Worm (Caenorhabditis elegans): Measurements from ENCODE around the gene F56B3.11.
A peak's percentile ranks its signal among the peaks of the same experiment; 100 is the strongest.

F56B3.11 gene

ce11 chrIV:763377-764063 lies 32.9 kb downstream of the F56B3.11 start, which contains the start of gene col-103 (continued):
- TF ChIP-seq mdl-1 (tag; optimal IDR thresholded peaks at IDR 0.05), result peak in 1 of 2 experiments; percentile 1
- TF ChIP-seq mep-1 (tag; optimal IDR thresholded peaks at IDR 0.05), result peak; percentile 56
- TF ChIP-seq lin-13 (GFP tag; optimal IDR thresholded peaks at IDR 0.05), result no peak
- peak; percentile 19 for TF ChIP-seq nhr-77 (tag; optimal IDR thresholded peaks at IDR 0.05)
- TF ChIP-seq nhr-90 (tag; optimal IDR thresholded peaks at IDR 0.05; ENCODE audit: poor library complexity), result peak; percentile 32
- peak in 3 of 6 experiments; percentile 21 to 43 (median 24) for TF ChIP-seq elt-3 (tag; optimal IDR thresholded peaks at IDR 0.05)
- 0 out of 2 replicates have a peak, but pooled peaks have one; percentile 27 for TF ChIP-seq ets-5 (GFP tag; IDR thresholded peaks at IDR 0.05)
- no peak for TF ChIP-seq skn-1 (tag; optimal IDR thresholded peaks at IDR 0.05)
- TF ChIP-seq ama-1 (optimal IDR thresholded peaks at IDR 0.05), result peak; percentile 81
- TF ChIP-seq lin-39 (tag; optimal IDR thresholded peaks at IDR 0.05), result no peak

- TF ChIP-seq lir-3 (tag; optimal IDR thresholded peaks at IDR 0.05; ENCODE audit: poor library complexity), result no peak
- TF ChIP-seq hlh-17 (GFP tag; optimal IDR thresholded peaks at IDR 0.05; ENCODE audit: borderline replicate concordance), result no peak
- no peak for TF ChIP-seq vab-15 (tag; optimal IDR thresholded peaks at IDR 0.05)
- no peak for TF ChIP-seq F16B12.6 (tag; optimal IDR thresholded peaks at IDR 0.05)
- no peak for TF ChIP-seq fkh-10 (GFP tag; optimal IDR thresholded peaks at IDR 0.05)
- no peak for TF ChIP-seq lin-15B (tag; optimal IDR thresholded peaks at IDR 0.05)
- TF ChIP-seq efl-3 (GFP tag; optimal IDR thresholded peaks at IDR 0.05), result no peak
- TF ChIP-seq efl-1 (optimal IDR thresholded peaks at IDR 0.05), result no peak
- TF ChIP-seq efl-1 (GFP tag; optimal IDR thresholded peaks at IDR 0.05 in 1 of 2), result peak in 1 of 2 experiments; percentile 83
These were observed 33.6 kb downstream of the F56B3.11 start for ce11 chrIV:762486-763376.

ce11 chrIV:762016-762459 lies 34.3 kb downstream of the F56B3.11 start:
- TF ChIP-seq irx-1 (tag; optimal IDR thresholded peaks at IDR 0.05) (no peak), Y116A8C.19 (tag; optimal IDR thresholded peaks at IDR 0.05; ENCODE audit: borderline replicate concordance) (no peak), rnt-1 (tag; optimal IDR thresholded peaks at IDR 0.05) (peak; percentile 5), aly-2 (tag; optimal IDR thresholded peaks at IDR 0.05) (peak; percentile 63), nhr-47 (tag; optimal IDR thresholded peaks at IDR 0.05) (peak; percentile 33), lin-39 (tag; optimal IDR thresholded peaks at IDR 0.05) (no peak), fos-1 (tag; optimal IDR thresholded peaks at IDR 0.05) (peak; percentile 13), ama-1 (optimal IDR thresholded peaks at IDR 0.05) (peak; percentile 12), elt-3 (tag; optimal IDR thresholded peaks at IDR 0.05) (peak in 2 of 6 experiments; percentile 28 to 31), fkh-10 (GFP tag; optimal IDR thresholded peaks at IDR 0.05) (no peak), nhr-71 (tag; optimal IDR thresholded peaks at IDR 0.05) (peak; percentile 69), nhr-90 (tag; optimal IDR thresholded peaks at IDR 0.05; ENCODE audit: poor library complexity) (peak; percentile 36), snu-23 (GFP tag; optimal IDR thresholded peaks at IDR 0.05) (peak; percentile 36), grh-1 (GFP tag; IDR thresholded peaks at IDR 0.05) (peak; percentile 53; the same call in 1 of the 2 replicates), nhr-19 (GFP tag; conservative IDR thresholded peaks at IDR 0.05) (peak; percentile 35; the same call in 1 of the 2 replicates), C16A3.4 (tag; optimal IDR thresholded peaks at IDR 0.05) (peak; percentile 14), efl-1 (optimal IDR thresholded peaks at IDR 0.05) (peak; percentile 11 to 32), efl-1 (GFP tag; optimal IDR thresholded peaks at IDR 0.05 in 1 of 2) (no peak), lsy-2 (tag; optimal IDR thresholded peaks at IDR 0.05) (peak; percentile 23 to 31), nhr-12 (tag; optimal IDR thresholded peaks at IDR 0.05) (no peak), nhr-85 (tag) (peak; percentile 88), xbp-1 (tag; optimal IDR thresholded peaks at IDR 0.05) (peak; percentile 28)

- TF ChIP-seq pag-3 (tag; optimal IDR thresholded peaks at IDR 0.05; ENCODE audit: borderline replicate concordance, insufficient read depth) (no peak), grh-1 (GFP tag; IDR thresholded peaks at IDR 0.05) (no peak), fkh-4 (tag; optimal IDR thresholded peaks at IDR 0.05; ENCODE audit: borderline replicate concordance) (peak; percentile 16), swsn-7 (tag; optimal IDR thresholded peaks at IDR 0.05) (no peak), Y116A8C.19 (tag; optimal IDR thresholded peaks at IDR 0.05; ENCODE audit: borderline replicate concordance) (no peak), efl-1 (optimal IDR thresholded peaks at IDR 0.05) (no peak), efl-1 (GFP tag; optimal IDR thresholded peaks at IDR 0.05 in 1 of 2) (peak in 1 of 2 experiments; percentile 86), tbx-2 (tag; optimal IDR thresholded peaks at IDR 0.05) (peak; percentile 5), sptf-1 (tag; optimal IDR thresholded peaks at IDR 0.05) (no peak), jun-1 (tag; optimal IDR thresholded peaks at IDR 0.05) (no peak), lin-39 (tag; optimal IDR thresholded peaks at IDR 0.05) (no peak), F16B12.6 (tag; optimal IDR thresholded peaks at IDR 0.05) (no peak), aly-2 (tag; optimal IDR thresholded peaks at IDR 0.05) (no peak), elt-2 (tag; optimal IDR thresholded peaks at IDR 0.05) (no peak), nhr-47 (tag; optimal IDR thresholded peaks at IDR 0.05) (no peak), dsc-1 (tag; optimal IDR thresholded peaks at IDR 0.05) (peak; percentile 80), hlh-17 (GFP tag; optimal IDR thresholded peaks at IDR 0.05; ENCODE audit: borderline replicate concordance) (no peak), unc-30 (tag; optimal IDR thresholded peaks at IDR 0.05) (no peak)
These were observed 36.1 kb downstream of the F56B3.11 start, which contains the start of gene gst-40 for ce11 chrIV:760267-760666. TSS of gene gst-40 (plus strand) at chrIV:760502.
